Fruit fly (Drosophila melanogaster) whole organism, embryonic: ENCODE data around the gene Atx-1.

ENCODE experiments used
- Aef1 ChIP-seq: fragments of 200-800 bp; sonication (Bioruptor generic); IDR thresholded peaks from 3 replicates; pipeline ENCODE4 v1.3.6; 2022; ENCODE audit warnings: missing biosample characterization, missing genetic modification characterization
- Asciz ChIP-seq: fragments of 200-800 bp; sonication (Bioruptor generic); optimal IDR thresholded peaks from 2 replicates; lab custom pipeline; 2017; ENCODE audit warnings: missing biosample characterization, mild to moderate bottlenecking, missing genetic modification characterization, missing genetic modification reagents
- B-H2 ChIP-seq: fragments of 200-800 bp; sonication (Bioruptor generic); optimal IDR thresholded peaks from 2 replicates; lab custom pipeline; 2018; ENCODE audit warnings: missing biosample characterization, mild to moderate bottlenecking, missing genetic modification characterization
- Blimp-1 ChIP-seq: fragments of 200-800 bp; sonication (Bioruptor generic); optimal IDR thresholded peaks from 3 replicates; lab custom pipeline; 2018; ENCODE audit warnings: missing biosample characterization, missing genetic modification characterization, mild to moderate bottlenecking, moderate library complexity, missing genetic modification reagents
- Bteb2 ChIP-seq: fragments of 200-800 bp; sonication (Bioruptor generic); optimal IDR thresholded peaks from 2 replicates; lab custom pipeline; 2016; ENCODE audit warnings: missing biosample characterization, missing genetic modification characterization
- CG10431 ChIP-seq: fragments of 200-800 bp; sonication (Bioruptor generic); optimal IDR thresholded peaks from 3 replicates; lab custom pipeline; 2018; ENCODE audit warnings: missing biosample characterization, mild to moderate bottlenecking, missing genetic modification characterization
- CG11696 ChIP-seq: fragments of 200-800 bp; sonication (Bioruptor generic); IDR thresholded peaks from 2 replicates; pipeline ENCODE4 v1.3.6; 2022; ENCODE audit warnings: missing biosample characterization, missing genetic modification characterization
- CG13287 ChIP-seq: fragments of 200-800 bp; sonication (Bioruptor generic); IDR thresholded peaks from 2 replicates; pipeline ENCODE4 v1.3.6; 2022; ENCODE audit warnings: missing biosample characterization, missing genetic modification characterization; ENCODE audit not compliant: partially characterized antibody
- CG17359 ChIP-seq: fragments of 200-800 bp; sonication (Bioruptor generic); optimal IDR thresholded peaks from 3 replicates; lab custom pipeline; 2018; ENCODE audit warnings: missing biosample characterization, mild to moderate bottlenecking, missing genetic modification characterization, moderate library complexity
- CG17912 ChIP-seq: fragments of 200-800 bp; sonication (Bioruptor generic); optimal IDR thresholded peaks from 2 replicates; lab custom pipeline; 2018; ENCODE audit warnings: missing biosample characterization, mild to moderate bottlenecking, missing genetic modification characterization
- CG31388 ChIP-seq: fragments of 200-800 bp; sonication (Bioruptor generic); optimal IDR thresholded peaks from 2 replicates; lab custom pipeline; 2016; ENCODE audit warnings: missing biosample characterization, missing genetic modification characterization
- CG33213 ChIP-seq: fragments of 200-800 bp; sonication (Bioruptor generic); optimal IDR thresholded peaks from 3 replicates; lab custom pipeline; 2016; ENCODE audit warnings: missing biosample characterization, missing genetic modification characterization
- CG33557 ChIP-seq: fragments of 200-800 bp; sonication (Bioruptor generic); optimal IDR thresholded peaks from 2 replicates; lab custom pipeline; 2019; ENCODE audit warnings: missing biosample characterization, mild to moderate bottlenecking, missing genetic modification characterization, moderate library complexity
- CG9876 ChIP-seq: fragments of 200-800 bp; sonication (Bioruptor generic); optimal IDR thresholded peaks from 2 replicates; lab custom pipeline; 2016; ENCODE audit warnings: missing biosample characterization, missing genetic modification characterization
- CTCF ChIP-seq: fragments of 200-800 bp; sonication (Bioruptor generic); optimal IDR thresholded peaks from 2 replicates; lab custom pipeline; 2017; ENCODE audit warnings: missing biosample characterization, mild to moderate bottlenecking, missing genetic modification characterization, moderate library complexity
- Chrac-16 ChIP-seq: fragments of 200-800 bp; sonication (Bioruptor generic); optimal IDR thresholded peaks from 3 replicates; lab custom pipeline; 2016; ENCODE audit warnings: missing biosample characterization, missing genetic modification characterization
- CrebB ChIP-seq: fragments of 200-800 bp; sonication (Bioruptor generic); optimal IDR thresholded peaks from 3 replicates; lab custom pipeline; 2018; ENCODE audit warnings: missing biosample characterization, mild to moderate bottlenecking, missing genetic modification characterization
- D19B ChIP-seq: fragments of 200-800 bp; sonication (Bioruptor generic); optimal IDR thresholded peaks from 2 replicates; lab custom pipeline; 2017; ENCODE audit warnings: missing biosample characterization, mild to moderate bottlenecking, missing genetic modification characterization
- Deaf1 ChIP-seq: fragments of 200-800 bp; optimal IDR thresholded peaks from 3 replicates; lab custom pipeline; 2019; ENCODE audit warnings: missing biosample characterization, mild to moderate bottlenecking, missing genetic modification characterization, moderate library complexity
- Dll ChIP-seq: fragments of 200-800 bp; sonication (Bioruptor generic); IDR thresholded peaks from 4 replicates; pipeline ENCODE4 v1.3.6; 2022; ENCODE audit warnings: missing biosample characterization, missing genetic modification characterization; ENCODE audit not compliant: partially characterized antibody
- E2f1 ChIP-seq: fragments of 200-800 bp; sonication (Bioruptor generic); IDR thresholded peaks from 2 replicates; pipeline ENCODE4 v1.3.6; 2022; ENCODE audit warnings: missing biosample characterization, missing genetic modification characterization
- Ets97D ChIP-seq: fragments of 200-800 bp; sonication (Bioruptor generic); optimal IDR thresholded peaks from 3 replicates; lab custom pipeline; 2016; ENCODE audit warnings: missing biosample characterization, missing genetic modification characterization
- HmgD ChIP-seq: fragments of 200-800 bp; sonication (Bioruptor generic); optimal IDR thresholded peaks from 3 replicates; lab custom pipeline; 2016; ENCODE audit warnings: missing biosample characterization, missing genetic modification characterization
- Hmr ChIP-seq: fragments of 200-800 bp; sonication (Bioruptor generic); optimal IDR thresholded peaks from 3 replicates; lab custom pipeline; 2017; ENCODE audit warnings: mild to moderate bottlenecking, missing biosample characterization, missing genetic modification reagents, missing genetic modification characterization
- NC2α ChIP-seq: fragments of 200-800 bp; sonication (Bioruptor generic); optimal IDR thresholded peaks from 2 replicates; lab custom pipeline; 2016; ENCODE audit warnings: missing biosample characterization, missing genetic modification characterization
- NC2β ChIP-seq: fragments of 200-800 bp; sonication (Bioruptor generic); optimal IDR thresholded peaks from 2 replicates; lab custom pipeline; 2016; ENCODE audit warnings: missing biosample characterization, missing genetic modification characterization
- NK7.1 ChIP-seq: fragments of 200-800 bp; sonication (Bioruptor generic); optimal IDR thresholded peaks from 3 replicates; lab custom pipeline; 2016; ENCODE audit warnings: missing biosample characterization, missing genetic modification characterization
- Neu2 ChIP-seq: fragments of 200-800 bp; sonication (Bioruptor generic); optimal IDR thresholded peaks from 3 replicates; lab custom pipeline; 2016; ENCODE audit warnings: missing biosample characterization, missing genetic modification characterization, borderline replicate concordance
- Nf-YB ChIP-seq: fragments of 200-800 bp; sonication (Bioruptor generic); optimal IDR thresholded peaks from 3 replicates; lab custom pipeline; 2019; ENCODE audit warnings: missing biosample characterization, mild to moderate bottlenecking, missing genetic modification characterization, moderate library complexity
- Ravus ChIP-seq: fragments of 200-800 bp; sonication (Bioruptor generic); IDR thresholded peaks from 2 replicates; pipeline ENCODE4 v1.3.6; 2022; ENCODE audit warnings: missing biosample characterization, missing genetic modification characterization
- Sin3A ChIP-seq: fragments of >200 bp; optimal IDR thresholded peaks from 2 replicates; lab custom pipeline; 2018
- Sox100B ChIP-seq: fragments of 200-800 bp; sonication (Bioruptor generic); optimal IDR thresholded peaks from 3 replicates; lab custom pipeline; 2018; ENCODE audit warnings: missing biosample characterization, mild to moderate bottlenecking, missing genetic modification characterization
- Sry-β ChIP-seq: fragments of 200-800 bp; sonication (Bioruptor generic); optimal IDR thresholded peaks from 2 replicates; lab custom pipeline; 2018; ENCODE audit warnings: missing biosample characterization, mild to moderate bottlenecking, missing genetic modification characterization, moderate library complexity
- Tbp ChIP-seq: fragments of >200 bp; optimal IDR thresholded peaks from 2 replicates; lab custom pipeline; 2018; ENCODE audit warnings: missing biosample characterization, missing genetic modification characterization
- YL-1 ChIP-seq: fragments of 200-800 bp; sonication (Bioruptor generic); optimal IDR thresholded peaks from 3 replicates; lab custom pipeline; 2017; ENCODE audit warnings: missing biosample characterization, mild to moderate bottlenecking, missing genetic modification characterization
- az2 ChIP-seq: fragments of 200-800 bp; sonication (Bioruptor generic); optimal IDR thresholded peaks from 3 replicates; lab custom pipeline; 2016; ENCODE audit warnings: missing biosample characterization, missing genetic modification characterization
- cg ChIP-seq: fragments of 200-800 bp; sonication (Bioruptor generic); optimal IDR thresholded peaks from 3 replicates; lab custom pipeline; 2019; ENCODE audit warnings: missing biosample characterization, mild to moderate bottlenecking, missing genetic modification characterization, moderate library complexity
- chn ChIP-seq: fragments of 200-800 bp; sonication (Bioruptor generic); optimal IDR thresholded peaks from 2 replicates; lab custom pipeline; 2016; ENCODE audit warnings: missing biosample characterization, missing genetic modification characterization
- croc ChIP-seq: fragments of 200-800 bp; sonication (Bioruptor generic); conservative IDR thresholded peaks from 3 replicates; pipeline ENCODE4 v1.3.6; 2022; ENCODE audit warnings: missing biosample characterization, missing genetic modification characterization
- cwo ChIP-seq: fragments of 200-800 bp; sonication (Bioruptor generic); optimal IDR thresholded peaks from 3 replicates; lab custom pipeline; 2017; ENCODE audit warnings: missing biosample characterization, missing genetic modification characterization, mild to moderate bottlenecking, moderate library complexity, missing genetic modification reagents
- dmrt11E ChIP-seq: fragments of 200-800 bp; sonication (Bioruptor generic); optimal IDR thresholded peaks from 3 replicates; lab custom pipeline; 2018; ENCODE audit warnings: missing biosample characterization, mild to moderate bottlenecking, missing genetic modification characterization, moderate library complexity
- dysf ChIP-seq: fragments of 200-800 bp; sonication (Bioruptor generic); IDR thresholded peaks from 3 replicates; pipeline ENCODE4 v1.3.6; 2022; ENCODE audit warnings: missing biosample characterization, missing genetic modification characterization
- eyg ChIP-seq: fragments of 200-800 bp; sonication (Bioruptor generic); optimal IDR thresholded peaks from 3 replicates; lab custom pipeline; 2016; ENCODE audit warnings: missing biosample characterization, missing genetic modification characterization
- grn ChIP-seq: fragments of 200-800 bp; sonication (Bioruptor generic); optimal IDR thresholded peaks from 3 replicates; lab custom pipeline; 2017; ENCODE audit warnings: missing biosample characterization, missing genetic modification characterization
- hb ChIP-seq: fragments of 200-800 bp; sonication (Bioruptor generic); IDR thresholded peaks from 3 replicates; pipeline ENCODE4 v1.3.6; 2022; ENCODE audit warnings: missing biosample characterization, missing genetic modification characterization; ENCODE audit not compliant: partially characterized antibody
- oc ChIP-seq: fragments of 200-800 bp; sonication (Bioruptor generic); optimal IDR thresholded peaks from 2 replicates; lab custom pipeline; 2018; ENCODE audit warnings: missing biosample characterization, mild to moderate bottlenecking, missing genetic modification characterization, moderate library complexity
- sens ChIP-seq: fragments of 200-800 bp; sonication (Bioruptor generic); peaks from one replicate; lab custom pipeline; 2016; ENCODE audit warnings: missing biosample characterization, missing genetic modification characterization
- slp2 ChIP-seq: fragments of 200-800 bp; sonication (Bioruptor generic); optimal IDR thresholded peaks from 2 replicates; lab custom pipeline; 2016; ENCODE audit warnings: missing biosample characterization, missing genetic modification characterization
- tap ChIP-seq: fragments of 200-800 bp; optimal IDR thresholded peaks from 3 replicates; lab custom pipeline; 2019; ENCODE audit warnings: missing biosample characterization, mild to moderate bottlenecking, missing genetic modification characterization, moderate library complexity
- tio ChIP-seq: fragments of 200-800 bp; sonication (Bioruptor generic); optimal IDR thresholded peaks from 2 replicates; lab custom pipeline; 2017; ENCODE audit warnings: missing biosample characterization, missing genetic modification characterization, inconsistent platforms
- wek ChIP-seq: fragments of 200-800 bp; sonication (Bioruptor generic); optimal IDR thresholded peaks from 3 replicates; lab custom pipeline; 2018; ENCODE audit warnings: missing biosample characterization, mild to moderate bottlenecking, missing genetic modification characterization, moderate library complexity

Atx-1 gene

dm6 chrX:6800726-6801296 lies 22.2 kb upstream of the Atx-1 start (continued):
- 0 out of 3 replicates have a peak, but pooled peaks have one; percentile 44 for TF ChIP-seq Aef1 (GFP tag; lab: Robert Waterston, UW)
- TF ChIP-seq Ets97D (GFP tag; lab: Kevin White, UChicago) = no peak
- no peak for TF ChIP-seq CTCF
- TF ChIP-seq Hmr (GFP tag; lab: Kevin White, UChicago) = peak; percentile 52
- TF ChIP-seq hb = no peak
- TF ChIP-seq Asciz (GFP tag; lab: Kevin White, UChicago) = no peak
- peak; percentile 88 for TF ChIP-seq Sry-β
- TF ChIP-seq cwo = peak; percentile 65
- no peak for TF ChIP-seq HmgD
- no peak for TF ChIP-seq CG10431 (GFP tag; lab: Kevin White, UChicago)
- no peak for TF ChIP-seq tap (tag; lab: Kevin White, UChicago)
- no peak for TF ChIP-seq CG31388
- no peak for TF ChIP-seq Bteb2 (GFP tag; lab: Kevin White, UChicago)
- TF ChIP-seq CG11696 (GFP tag; lab: Robert Waterston, UW) = peak; percentile 89
- TF ChIP-seq croc = no peak; the same call in 2 of the 3 replicates
- peak; percentile 13 for TF ChIP-seq Deaf1 (tag; lab: Kevin White, UChicago)
- TF ChIP-seq tio = no peak
- peak; percentile 29 for TF ChIP-seq Blimp-1 (GFP tag; lab: Kevin White, UChicago)
- TF ChIP-seq Sin3A (lab: Kevin White, UChicago) = no peak
- peak; percentile 49 for TF ChIP-seq az2 (GFP tag; lab: Kevin White, UChicago)
- no peak for TF ChIP-seq eyg (GFP tag; lab: Kevin White, UChicago)
- TF ChIP-seq wek (GFP tag; lab: Kevin White, UChicago) = no peak
- TF ChIP-seq slp2 = no peak
- TF ChIP-seq cg = no peak
- TF ChIP-seq B-H2 (GFP tag; lab: Kevin White, UChicago) = peak; percentile 20
- TF ChIP-seq Tbp (GFP tag; lab: Kevin White, UChicago) = no peak
- TF ChIP-seq NC2α (GFP tag; lab: Kevin White, UChicago) = no peak
- TF ChIP-seq CG17359 (tag; lab: Kevin White, UChicago) = peak; percentile 46
- TF ChIP-seq Dll (GFP tag; lab: Robert Waterston, UW) = no peak; the same call in 3 of the 4 replicates
- TF ChIP-seq CG17912 (GFP tag; lab: Kevin White, UChicago) = no peak
- TF ChIP-seq E2f1 (GFP tag; lab: Robert Waterston, UW) = 0 out of 2 replicates have a peak, but pooled peaks have one; percentile 8
- TF ChIP-seq Sox100B (GFP tag; lab: Kevin White, UChicago) = peak; percentile 22
- peak; percentile 17 for TF ChIP-seq Chrac-16
- TF ChIP-seq NC2β (GFP tag; lab: Kevin White, UChicago) = no peak
- TF ChIP-seq CG33213 (GFP tag; lab: Kevin White, UChicago) = no peak
- TF ChIP-seq YL-1 (GFP tag; lab: Kevin White, UChicago) = no peak
- TF ChIP-seq dmrt11E (tag; lab: Kevin White, UChicago) = no peak
- TF ChIP-seq chn (GFP tag; lab: Kevin White, UChicago) = no peak
- peak; percentile 54 for TF ChIP-seq oc (tag; lab: Kevin White, UChicago)
- peak; percentile 33 for TF ChIP-seq grn (GFP tag; lab: Kevin White, UChicago)
- TF ChIP-seq NK7.1 = no peak
- no peak for TF ChIP-seq CG9876 (GFP tag; lab: Kevin White, UChicago)
- peak; percentile 50 for TF ChIP-seq sens (GFP tag; lab: Kevin White, UChicago)
- TF ChIP-seq D19B (GFP tag; lab: Kevin White, UChicago) = no peak
- TF ChIP-seq Ravus (GFP tag; lab: Robert Waterston, UW) = no peak
- no peak for TF ChIP-seq Nf-YB (GFP tag; lab: Kevin White, UChicago)
- no peak for TF ChIP-seq CG33557
- peak; percentile 34; the same call in 1 of the 2 replicates for TF ChIP-seq CG13287 (GFP tag; lab: Robert Waterston, UW)
- TF ChIP-seq dysf (GFP tag; lab: Robert Waterston, UW) = peak; percentile 37; the same call in 1 of the 3 replicates
- no peak for TF ChIP-seq CrebB
- no peak for TF ChIP-seq Neu2 (GFP tag; lab: Kevin White, UChicago)
